Worm (Caenorhabditis elegans) whole organism, L4 larva: ENCODE measurements around the gene sru-24.
A peak's percentile ranks its signal among the peaks of the same experiment; 100 is the strongest.

Source experiments
- F10B5.3 ChIP-seq: sonication (generic microtip); optimal IDR thresholded peaks from 2 replicates; lab custom pipeline; 2016; ENCODE audit warnings: mild to moderate bottlenecking, missing genetic modification characterization, missing compliant biosample characterization
- ZK546.5 ChIP-seq, 2 experiments: sonication (generic microtip); optimal IDR thresholded peaks; 2 replicates each; lab custom pipeline; 2017; ENCODE audit warnings: missing biosample characterization in 2 of 2, missing genetic modification characterization in 2 of 2
- ceh-82 ChIP-seq: sonication (generic microtip); optimal IDR thresholded peaks from 2 replicates; lab custom pipeline; 2017; ENCODE audit warnings: missing biosample characterization, missing genetic modification characterization
- ces-1 ChIP-seq: fragments of 150-350 bp; sonication (generic microtip); optimal IDR thresholded peaks from 4 replicates; lab custom pipeline; 2014; ENCODE audit warnings: missing biosample characterization, missing genetic modification reagents, missing genetic modification characterization
- dpl-1 ChIP-seq: fragments of 150-350 bp; optimal IDR thresholded peaks from 2 replicates; lab custom pipeline; 2014; ENCODE audit warnings: missing biosample characterization, missing genetic modification reagents, missing genetic modification characterization
- lsy-2 ChIP-seq, 2 experiments: fragments of 150-350 bp in 1 of 2; sonication (generic microtip) in 1 of 2; optimal IDR thresholded peaks; 2 replicates each; lab custom pipeline; 2014 to 2017; ENCODE audit warnings: missing biosample characterization in 2 of 2, missing genetic modification characterization in 2 of 2
- mdl-1 ChIP-seq, 2 experiments: fragments of 150-350 bp in 1 of 2; sonication (generic microtip) in 1 of 2; optimal IDR thresholded peaks; 2 replicates each; lab custom pipeline; 2014 to 2017; ENCODE audit warnings: missing biosample characterization in 2 of 2, missing genetic modification characterization in 2 of 2
- nhr-102 ChIP-seq: sonication (generic microtip); optimal IDR thresholded peaks from 2 replicates; lab custom pipeline; 2016; ENCODE audit warnings: mild to moderate bottlenecking, missing genetic modification characterization, moderate library complexity, missing compliant biosample characterization
- skn-1 ChIP-seq: fragments of 150-350 bp; optimal IDR thresholded peaks from 2 replicates; lab custom pipeline; 2014; ENCODE audit warnings: missing biosample characterization, missing genetic modification characterization
- unc-39 ChIP-seq: sonication (generic microtip); optimal IDR thresholded peaks from 2 replicates; lab custom pipeline; 2017; ENCODE audit warnings: missing biosample characterization, missing genetic modification characterization
- unc-62 ChIP-seq, 3 experiments: fragments of 150-350 bp in 1 of 3; sonication (generic microtip); optimal IDR thresholded peaks in 2 of 3; peaks in 1 of 3; 1 replicate in 1 of 3; 2 replicates in 2 of 3; lab custom pipeline; 2014 to 2017; ENCODE audit warnings: missing biosample characterization in 3 of 3, missing genetic modification characterization in 3 of 3, missing genetic modification reagents in 3 of 3, missing genotype in 1 of 3
- ztf-7 ChIP-seq: fragments of 150-350 bp; optimal IDR thresholded peaks from 2 replicates; lab custom pipeline; 2014; ENCODE audit warnings: missing biosample characterization, missing genetic modification characterization

DNA sequence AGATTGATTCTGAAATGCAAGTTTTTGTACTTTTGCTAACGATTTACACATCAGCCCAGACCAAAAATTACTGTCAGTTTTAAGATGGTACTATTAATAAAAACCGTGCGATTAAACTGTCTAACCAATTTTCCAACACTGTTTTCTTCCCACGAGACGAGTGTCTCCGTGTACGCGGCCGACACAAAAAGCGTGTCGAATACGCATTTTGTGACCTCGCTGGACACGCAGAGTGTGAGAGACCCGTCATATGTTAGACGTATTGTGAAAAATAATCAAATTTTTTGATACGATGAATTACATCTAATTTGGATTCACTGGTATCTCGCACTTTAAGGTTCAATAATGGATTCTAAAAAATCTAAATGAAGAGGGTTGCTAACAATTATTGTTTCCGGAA is 35.6 kb downstream of the sru-24 start:
- TF ChIP-seq unc-39 (tag; lab: Kevin White, UChicago) = no peak
- TF ChIP-seq ceh-82 = no peak
- TF ChIP-seq nhr-102 = no peak
- peak; percentile 15 to 74 for TF ChIP-seq mdl-1 (tag; optimal IDR thresholded peaks at IDR 0.05; lab: Kevin White, UChicago)
- no peak for TF ChIP-seq ztf-7
- peak in 1 of 2 experiments; percentile 2 for TF ChIP-seq lsy-2 (tag; optimal IDR thresholded peaks at IDR 0.05; lab: Kevin White, UChicago)
- no peak for TF ChIP-seq F10B5.3 (tag; lab: Kevin White, UChicago)
- no peak for TF ChIP-seq skn-1 (tag; lab: Kevin White, UChicago)
- no peak for TF ChIP-seq dpl-1 (GFP tag; lab: Kevin White, UChicago)
- TF ChIP-seq ces-1 (GFP tag; lab: Kevin White, UChicago) = no peak
- TF ChIP-seq ZK546.5 (tag; optimal IDR thresholded peaks at IDR 0.05; lab: Kevin White, UChicago) = no peak
- no peak for TF ChIP-seq unc-62 (GFP tag; optimal IDR thresholded peaks at IDR 0.05 in 1 of 2; lab: Kevin White, UChicago)
- TF ChIP-seq unc-62 (tag; optimal IDR thresholded peaks at IDR 0.05; lab: Kevin White, UChicago) = no peak
